Worm (Caenorhabditis elegans): Measurements from ENCODE around the gene C49A9.6.

C49A9.6 gene

ce11 chrIV:6185578-6185977 lies 25.2 kb upstream of the C49A9.6 start, which contains the start of gene asp-9:
Gene asp-9 (plus strand): TSS chrIV:6185889.
- TF ChIP-seq lin-40 (tag; optimal IDR thresholded peaks at IDR 0.05) (no peak), F23B12.7 (tag; optimal IDR thresholded peaks at IDR 0.05; ENCODE audit: insufficient read depth) (no peak), ztf-25 (GFP tag; IDR thresholded peaks at IDR 0.05) (no peak), attf-3 (GFP tag; conservative IDR thresholded peaks at IDR 0.05) (no peak), T07F8.4 (tag; optimal IDR thresholded peaks at IDR 0.05) (no peak), mxl-1 (tag; optimal IDR thresholded peaks at IDR 0.05) (no peak), lsy-27 (tag; optimal IDR thresholded peaks at IDR 0.05; ENCODE audit: borderline replicate concordance, insufficient read depth) (no peak), ceh-27 (GFP tag; optimal IDR thresholded peaks at IDR 0.05) (no peak), ceh-58 (GFP tag; IDR thresholded peaks at IDR 0.05) (no peak), lsl-1 (GFP tag; optimal IDR thresholded peaks at IDR 0.05) (no peak), sdz-38 (tag; optimal IDR thresholded peaks at IDR 0.05) (no peak)

- TF ChIP-seq dox-1 (GFP tag; IDR thresholded peaks at IDR 0.05) (no peak), ceh-58 (GFP tag; IDR thresholded peaks at IDR 0.05) (no peak), unc-62 (GFP tag; optimal IDR thresholded peaks at IDR 0.05) (no peak), ccch-3 (GFP tag; optimal IDR thresholded peaks at IDR 0.05) (no peak), cebp-1 (GFP tag; IDR thresholded peaks at IDR 0.05) (no peak), cebp-1 (tag; optimal IDR thresholded peaks at IDR 0.05) (no peak), lsl-1 (GFP tag; optimal IDR thresholded peaks at IDR 0.05) (no peak), mcd-1 (GFP tag; IDR thresholded peaks at IDR 0.05) (no peak), egl-18 (GFP tag; IDR thresholded peaks at IDR 0.05) (no peak), attf-6 (GFP tag; IDR thresholded peaks at IDR 0.05) (no peak), hsf-1 (GFP tag; IDR thresholded peaks at IDR 0.05) (no peak), nfya-2 (GFP tag; IDR thresholded peaks at IDR 0.05) (no peak), Y95B8A.8 (GFP tag; IDR thresholded peaks at IDR 0.05) (no peak), athp-1 (tag; optimal IDR thresholded peaks at IDR 0.05) (no peak), hrde-1 (tag; optimal IDR thresholded peaks at IDR 0.05; ENCODE audit: borderline replicate concordance) (no peak)
Observed at ce11 chrIV:6187160-6187559, 23.6 kb upstream of the C49A9.6 start.

- no peak for TF ChIP-seq akir-1 (GFP tag; optimal IDR thresholded peaks at IDR 0.05)
- no peak for TF ChIP-seq chd-7 (tag; optimal IDR thresholded peaks at IDR 0.05)
- no peak for TF ChIP-seq let-526 (GFP tag; IDR thresholded peaks at IDR 0.05)
- no peak for TF ChIP-seq ztf-18 (tag; optimal IDR thresholded peaks at IDR 0.05)
- TF ChIP-seq ets-4 (GFP tag; optimal IDR thresholded peaks at IDR 0.05): no peak
- no peak for TF ChIP-seq mel-28 (tag; optimal IDR thresholded peaks at IDR 0.05; ENCODE audit: borderline replicate concordance)
- TF ChIP-seq lsl-1 (GFP tag; optimal IDR thresholded peaks at IDR 0.05): no peak
- TF ChIP-seq him-1 (tag; optimal IDR thresholded peaks at IDR 0.05): no peak
- TF ChIP-seq F52B5.7 (tag; optimal IDR thresholded peaks at IDR 0.05): no peak
Observed at ce11 chrIV:6200249-6200648, 10.5 kb upstream of the C49A9.6 start.

ce11 chrIV:6201769-6202168 lies 9.0 kb upstream of the C49A9.6 start, which contains the start of gene tkr-2:
Gene tkr-2 (plus strand): TSS chrIV:6202069.
- TF ChIP-seq ztf-22 (GFP tag; optimal IDR thresholded peaks at IDR 0.05): no peak
- no peak for TF ChIP-seq attf-3 (GFP tag; conservative IDR thresholded peaks at IDR 0.05)
- no peak for TF ChIP-seq hlh-26 (GFP tag; conservative IDR thresholded peaks at IDR 0.05)
- no peak for TF ChIP-seq tbx-9 (tag; optimal IDR thresholded peaks at IDR 0.05; ENCODE audit: borderline replicate concordance)
- TF ChIP-seq lsy-27 (tag; optimal IDR thresholded peaks at IDR 0.05; ENCODE audit: borderline replicate concordance, insufficient read depth): no peak
- TF ChIP-seq cebp-2 (GFP tag; IDR thresholded peaks at IDR 0.05): no peak
- TF ChIP-seq ceh-40 (GFP tag; IDR thresholded peaks at IDR 0.05): no peak
- TF ChIP-seq rcor-1 (GFP tag; IDR thresholded peaks at IDR 0.05): no peak
- no peak for TF ChIP-seq fkh-3 (tag; optimal IDR thresholded peaks at IDR 0.05)

Measured in whole organism, young adult.